Fruit fly (Drosophila melanogaster) whole organism, embryonic: ENCODE measurements around the gene Catsup.

Experiments
- Adf1 ChIP-seq: fragments of 200-800 bp; sonication (Bioruptor generic); IDR thresholded peaks from 2 replicates; pipeline ENCODE4 v1.3.6; 2022; ENCODE audit warnings: missing biosample characterization, missing genetic modification characterization
- CG10147 ChIP-seq: fragments of 200-800 bp; sonication (Bioruptor generic); optimal IDR thresholded peaks from 2 replicates; lab custom pipeline; 2019; ENCODE audit warnings: missing biosample characterization, mild to moderate bottlenecking, missing genetic modification characterization, moderate library complexity
- CG10209 ChIP-seq: fragments of 200-800 bp; sonication (Bioruptor generic); optimal IDR thresholded peaks from 3 replicates; lab custom pipeline; 2017; ENCODE audit warnings: missing biosample characterization, mild to moderate bottlenecking, missing genetic modification characterization, missing genetic modification reagents
- CG10565 ChIP-seq: fragments of 200-800 bp; sonication (Bioruptor generic); optimal IDR thresholded peaks from 3 replicates; lab custom pipeline; 2016; ENCODE audit warnings: missing biosample characterization, mild to moderate bottlenecking, missing genetic modification characterization
- CG10959 ChIP-seq: fragments of 200-800 bp; sonication (Bioruptor generic); IDR thresholded peaks from 2 replicates; pipeline ENCODE4 v1.3.6; 2022; ENCODE audit warnings: missing biosample characterization, missing genetic modification characterization
- CG11456 ChIP-seq: fragments of 200-800 bp; sonication (Bioruptor generic); IDR thresholded peaks from 3 replicates; pipeline ENCODE4 v1.3.6; 2022; ENCODE audit warnings: missing biosample characterization, missing genetic modification characterization
- CG11504 ChIP-seq: fragments of 200-800 bp; sonication (Bioruptor generic); optimal IDR thresholded peaks from 3 replicates; lab custom pipeline; 2019; ENCODE audit warnings: missing biosample characterization, mild to moderate bottlenecking, missing genetic modification characterization, moderate library complexity
- CG11696 ChIP-seq: fragments of 200-800 bp; sonication (Bioruptor generic); IDR thresholded peaks from 2 replicates; pipeline ENCODE4 v1.3.6; 2022; ENCODE audit warnings: missing biosample characterization, missing genetic modification characterization
- CG12391 ChIP-seq: fragments of 200-800 bp; sonication (Bioruptor generic); optimal IDR thresholded peaks from 3 replicates; lab custom pipeline; 2018; ENCODE audit warnings: missing biosample characterization, mild to moderate bottlenecking, missing genetic modification characterization, moderate library complexity
- CG12769 ChIP-seq: fragments of 200-800 bp; sonication (Bioruptor generic); optimal IDR thresholded peaks from 2 replicates; lab custom pipeline; 2019; ENCODE audit warnings: missing biosample characterization, mild to moderate bottlenecking, missing genetic modification characterization, moderate library complexity
- CG15479 ChIP-seq: fragments of 200-800 bp; sonication (Bioruptor generic); optimal IDR thresholded peaks from 3 replicates; lab custom pipeline; 2019; ENCODE audit warnings: missing biosample characterization, mild to moderate bottlenecking, missing genetic modification characterization, moderate library complexity
- CG17385 ChIP-seq: fragments of 200-800 bp; sonication (Bioruptor generic); optimal IDR thresholded peaks from 3 replicates; lab custom pipeline; 2018; ENCODE audit warnings: missing biosample characterization, mild to moderate bottlenecking, missing genetic modification characterization
- CG17829 ChIP-seq: fragments of 200-800 bp; optimal IDR thresholded peaks from 2 replicates; lab custom pipeline; 2019; ENCODE audit warnings: missing biosample characterization, mild to moderate bottlenecking, missing genetic modification characterization, moderate library complexity
- CG18764 ChIP-seq: fragments of 200-800 bp; sonication (Bioruptor generic); optimal IDR thresholded peaks from 3 replicates; lab custom pipeline; 2016; ENCODE audit warnings: missing biosample characterization, missing genetic modification characterization
- CG2889 ChIP-seq: fragments of 200-800 bp; sonication (Bioruptor generic); IDR thresholded peaks from 3 replicates; pipeline ENCODE4 v1.3.6; 2022; ENCODE audit warnings: missing biosample characterization, missing genetic modification characterization
- CG31388 ChIP-seq: fragments of 200-800 bp; sonication (Bioruptor generic); optimal IDR thresholded peaks from 2 replicates; lab custom pipeline; 2016; ENCODE audit warnings: missing biosample characterization, missing genetic modification characterization
- CG6683 ChIP-seq: fragments of 200-800 bp; sonication (Bioruptor generic); optimal IDR thresholded peaks from 2 replicates; lab custom pipeline; 2017; ENCODE audit warnings: missing biosample characterization, mild to moderate bottlenecking, missing genetic modification characterization, missing genetic modification reagents
- CG7556 ChIP-seq: fragments of 200-800 bp; sonication (Bioruptor generic); optimal IDR thresholded peaks from 2 replicates; lab custom pipeline; 2017; ENCODE audit warnings: missing biosample characterization, mild to moderate bottlenecking, missing genetic modification characterization
- CG7928 ChIP-seq: fragments of 200-800 bp; sonication (Bioruptor generic); optimal IDR thresholded peaks from 2 replicates; lab custom pipeline; 2017; ENCODE audit warnings: missing biosample characterization, mild to moderate bottlenecking, missing genetic modification characterization
- CG8478 ChIP-seq: fragments of >200 bp; optimal IDR thresholded peaks from 2 replicates; lab custom pipeline; 2018
- CG8924 ChIP-seq: fragments of 200-800 bp; optimal IDR thresholded peaks from 3 replicates; lab custom pipeline; 2019; ENCODE audit warnings: missing biosample characterization, mild to moderate bottlenecking, missing genetic modification characterization, moderate library complexity
- CG8944 ChIP-seq: fragments of 200-800 bp; sonication (Bioruptor generic); optimal IDR thresholded peaks from 3 replicates; lab custom pipeline; 2016; ENCODE audit warnings: missing biosample characterization, missing genetic modification characterization
- CoRest ChIP-seq: fragments of 200-800 bp; sonication (Bioruptor generic); optimal IDR thresholded peaks from 3 replicates; lab custom pipeline; 2018; ENCODE audit warnings: missing biosample characterization, mild to moderate bottlenecking, missing genetic modification characterization, moderate library complexity
- Eip74EF ChIP-seq, 2 experiments: fragments of 200-800 bp in 1 of 2; fragments of >200 bp in 1 of 2; sonication (Bioruptor generic) in 1 of 2; optimal IDR thresholded peaks; 2 replicates each; lab custom pipeline; 2017 to 2019; ENCODE audit warnings: missing biosample characterization in 2 of 2, missing genetic modification characterization in 2 of 2, mild to moderate bottlenecking in 1 of 2, moderate library complexity in 1 of 2
- Med ChIP-seq: fragments of 200-800 bp; sonication (Bioruptor generic); peaks from one replicate; lab custom pipeline; 2016; ENCODE audit warnings: missing biosample characterization, missing genetic modification characterization, mild to moderate bottlenecking, inconsistent platforms, moderate library complexity
- Mrtf ChIP-seq: fragments of 200-800 bp; sonication (Bioruptor generic); IDR thresholded peaks from 3 replicates; pipeline ENCODE4 v1.3.6; 2022; ENCODE audit warnings: missing biosample characterization, missing genetic modification characterization
- NFAT ChIP-seq: fragments of 200-800 bp; sonication (Bioruptor generic); IDR thresholded peaks from 2 replicates; pipeline ENCODE4 v1.3.6; 2022; ENCODE audit warnings: missing biosample characterization, missing genetic modification characterization
- NK7.1 ChIP-seq: fragments of 200-800 bp; sonication (Bioruptor generic); optimal IDR thresholded peaks from 3 replicates; lab custom pipeline; 2016; ENCODE audit warnings: missing biosample characterization, missing genetic modification characterization
- Oaz ChIP-seq: fragments of 200-800 bp; sonication (Bioruptor generic); IDR thresholded peaks from 2 replicates; pipeline ENCODE4 v1.3.6; 2022; ENCODE audit warnings: missing biosample characterization, missing genetic modification characterization
- PHDP ChIP-seq: fragments of 200-800 bp; sonication (Bioruptor generic); optimal IDR thresholded peaks from 3 replicates; lab custom pipeline; 2018; ENCODE audit warnings: missing biosample characterization, mild to moderate bottlenecking, missing genetic modification characterization, moderate library complexity
- Sin3A ChIP-seq: fragments of >200 bp; optimal IDR thresholded peaks from 2 replicates; lab custom pipeline; 2018
- YL-1 ChIP-seq: fragments of 200-800 bp; sonication (Bioruptor generic); optimal IDR thresholded peaks from 3 replicates; lab custom pipeline; 2017; ENCODE audit warnings: missing biosample characterization, mild to moderate bottlenecking, missing genetic modification characterization
- ap ChIP-seq: fragments of 200-800 bp; sonication (Bioruptor generic); IDR thresholded peaks from 2 replicates; pipeline ENCODE4 v1.3.6; 2022; ENCODE audit warnings: missing biosample characterization, missing genetic modification characterization
- ato ChIP-seq: fragments of 200-800 bp; sonication (Bioruptor generic); IDR thresholded peaks from 2 replicates; pipeline ENCODE4 v1.3.6; 2022; ENCODE audit warnings: missing biosample characterization, missing genetic modification characterization; ENCODE audit not compliant: partially characterized antibody
- br ChIP-seq: fragments of >200 bp; optimal IDR thresholded peaks from 2 replicates; lab custom pipeline; 2017
- cas ChIP-seq: fragments of 200-800 bp; sonication (Bioruptor generic); IDR thresholded peaks from 2 replicates; pipeline ENCODE4 v1.3.6; 2022; ENCODE audit warnings: missing biosample characterization, missing genetic modification characterization
- ems ChIP-seq: fragments of 200-800 bp; sonication (Bioruptor generic); optimal IDR thresholded peaks from 3 replicates; lab custom pipeline; 2016; ENCODE audit warnings: missing biosample characterization, missing genetic modification characterization
- en ChIP-seq: fragments of 200-800 bp; sonication (Bioruptor generic); optimal IDR thresholded peaks from 2 replicates; lab custom pipeline; 2016; ENCODE audit warnings: missing biosample characterization, missing genetic modification characterization
- eve ChIP-seq, 2 experiments: fragments of >200 bp; optimal IDR thresholded peaks; 2 replicates each; lab custom pipeline; 2017; ENCODE audit warnings: missing biosample characterization in 2 of 2, missing genetic modification characterization in 2 of 2
- ftz-f1 ChIP-seq: fragments of 200-800 bp; sonication (Bioruptor generic); optimal IDR thresholded peaks from 2 replicates; lab custom pipeline; 2016; ENCODE audit warnings: missing biosample characterization, missing genetic modification characterization
- grn ChIP-seq: fragments of 200-800 bp; sonication (Bioruptor generic); optimal IDR thresholded peaks from 3 replicates; lab custom pipeline; 2017; ENCODE audit warnings: missing biosample characterization, missing genetic modification characterization
- hbn ChIP-seq: fragments of 200-800 bp; sonication (Bioruptor generic); IDR thresholded peaks from 2 replicates; pipeline ENCODE4 v1.3.6; 2022; ENCODE audit warnings: missing biosample characterization, missing genetic modification characterization; ENCODE audit not compliant: partially characterized antibody
- inv ChIP-seq: fragments of 200-800 bp; sonication (Bioruptor generic); IDR thresholded peaks from 2 replicates; pipeline ENCODE4 v1.3.6; 2022; ENCODE audit warnings: missing biosample characterization, missing genetic modification characterization; ENCODE audit not compliant: partially characterized antibody
- jing ChIP-seq: fragments of 200-800 bp; sonication (Bioruptor generic); optimal IDR thresholded peaks from 2 replicates; lab custom pipeline; 2018; ENCODE audit warnings: missing biosample characterization, mild to moderate bottlenecking, missing genetic modification characterization
- kni ChIP-seq: fragments of 200-800 bp; sonication (Bioruptor generic); optimal IDR thresholded peaks from 3 replicates; lab custom pipeline; 2017; ENCODE audit warnings: mild to moderate bottlenecking, missing biosample characterization, missing genetic modification reagents, missing genetic modification characterization
- lbe ChIP-seq: fragments of 200-800 bp; sonication (Bioruptor generic); optimal IDR thresholded peaks from 2 replicates; lab custom pipeline; 2016; ENCODE audit warnings: missing biosample characterization, mild to moderate bottlenecking, missing genetic modification characterization
- luna ChIP-seq: fragments of 200-800 bp; sonication (Bioruptor generic); optimal IDR thresholded peaks from 2 replicates; lab custom pipeline; 2016; ENCODE audit warnings: missing biosample characterization, missing genetic modification characterization
- sisA ChIP-seq: fragments of 200-800 bp; sonication (Bioruptor generic); IDR thresholded peaks from 2 replicates; pipeline ENCODE4 v1.3.6; 2022; ENCODE audit warnings: missing biosample characterization, missing genetic modification characterization
- sug ChIP-seq: fragments of 200-800 bp; optimal IDR thresholded peaks from 2 replicates; lab custom pipeline; 2019; ENCODE audit warnings: missing biosample characterization, mild to moderate bottlenecking, missing genetic modification characterization, moderate library complexity
- tx ChIP-seq: fragments of 200-800 bp; sonication (Bioruptor generic); optimal IDR thresholded peaks from 2 replicates; lab custom pipeline; 2016; ENCODE audit warnings: missing biosample characterization, missing genetic modification characterization
- wek ChIP-seq: fragments of 200-800 bp; sonication (Bioruptor generic); optimal IDR thresholded peaks from 3 replicates; lab custom pipeline; 2018; ENCODE audit warnings: missing biosample characterization, mild to moderate bottlenecking, missing genetic modification characterization, moderate library complexity
- zf30C ChIP-seq: fragments of 200-800 bp; sonication (Bioruptor generic); optimal IDR thresholded peaks from 3 replicates; lab custom pipeline; 2018; ENCODE audit warnings: missing biosample characterization, mild to moderate bottlenecking, missing genetic modification characterization

Gene Catsup

DNA sequence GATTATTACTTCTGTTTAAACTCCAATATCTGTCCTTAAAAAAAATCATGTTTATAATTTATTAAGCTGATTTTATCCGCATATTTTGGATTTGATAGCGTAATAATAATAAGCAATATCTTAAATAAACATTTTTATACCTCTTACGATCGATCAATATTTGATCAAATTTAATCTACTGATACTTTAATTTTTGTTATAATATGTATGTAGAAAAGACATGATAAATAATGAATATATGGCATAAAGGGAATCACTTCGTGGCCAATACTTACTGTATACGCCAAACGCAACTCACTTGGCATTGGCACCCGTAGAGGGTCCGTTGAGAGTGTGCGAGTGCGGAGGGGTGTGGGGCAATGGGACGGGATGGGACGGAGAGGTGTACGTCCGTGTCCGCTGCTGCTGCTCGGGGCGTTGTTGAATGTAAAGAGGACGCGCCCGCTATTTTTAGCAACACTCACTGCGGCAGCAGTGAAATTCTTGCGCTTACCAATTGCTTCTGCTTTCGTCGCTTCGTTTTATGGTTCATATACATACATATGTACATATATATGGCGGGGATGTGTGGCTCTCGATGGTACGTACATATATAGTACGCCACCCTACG, 5.5 kb upstream of the Catsup start (continued):
- TF ChIP-seq Oaz (GFP tag; lab: Robert Waterston, UW), result no peak
- no peak for TF ChIP-seq YL-1
- no peak for TF ChIP-seq CG6683 (GFP tag; lab: Kevin White, UChicago)
- no peak for TF ChIP-seq CG11696 (GFP tag; lab: Robert Waterston, UW)
- TF ChIP-seq sug (tag; lab: Kevin White, UChicago), result no peak
- TF ChIP-seq CG10959 (GFP tag; lab: Robert Waterston, UW), result no peak
- 0 out of 2 replicates have a peak, but pooled peaks have one; percentile 14 for TF ChIP-seq NFAT (GFP tag; lab: Robert Waterston, UW)
- TF ChIP-seq CG10565 (GFP tag; lab: Kevin White, UChicago), result no peak
- no peak for TF ChIP-seq zf30C
- TF ChIP-seq CG12769 (tag; lab: Kevin White, UChicago), result peak; percentile 91
- peak in 1 of 2 experiments; percentile 1 for TF ChIP-seq Eip74EF (GFP tag; optimal IDR thresholded peaks at IDR 0.05; lab: Kevin White, UChicago)
- no peak for TF ChIP-seq luna (GFP tag; lab: Kevin White, UChicago)
- no peak for TF ChIP-seq Mrtf
- TF ChIP-seq eve (GFP tag; optimal IDR thresholded peaks at IDR 0.05; lab: Kevin White, UChicago), result no peak
- no peak for TF ChIP-seq ems (GFP tag; lab: Kevin White, UChicago)
- no peak for TF ChIP-seq CG18764 (GFP tag; lab: Kevin White, UChicago)
- TF ChIP-seq tx (GFP tag; lab: Kevin White, UChicago), result no peak
- TF ChIP-seq hbn, result no peak
- no peak; the same call in 1 of the 2 replicates for TF ChIP-seq Adf1 (GFP tag; lab: Robert Waterston, UW)
- TF ChIP-seq cas (GFP tag; lab: Robert Waterston, UW), result no peak
- no peak for TF ChIP-seq kni (GFP tag; lab: Kevin White, UChicago)
- TF ChIP-seq CG2889 (GFP tag; lab: Robert Waterston, UW), result no peak
- no peak for TF ChIP-seq Sin3A (lab: Kevin White, UChicago)
- TF ChIP-seq CG8478 (lab: Kevin White, UChicago), result no peak
- no peak for TF ChIP-seq wek (GFP tag; lab: Kevin White, UChicago)
- no peak for TF ChIP-seq inv (GFP tag; lab: Robert Waterston, UW)
- TF ChIP-seq CG15479 (GFP tag; lab: Kevin White, UChicago), result no peak
- TF ChIP-seq jing (GFP tag; lab: Kevin White, UChicago), result no peak
- TF ChIP-seq lbe, result no peak
- peak; percentile 47 for TF ChIP-seq ftz-f1 (GFP tag; lab: Kevin White, UChicago)
- TF ChIP-seq CoRest (tag; lab: Kevin White, UChicago), result peak; percentile 49
- no peak for TF ChIP-seq PHDP (tag; lab: Kevin White, UChicago)
- TF ChIP-seq CG10209 (GFP tag; lab: Kevin White, UChicago), result peak; percentile 15
- TF ChIP-seq CG11504, result no peak
- no peak for TF ChIP-seq CG31388 (GFP tag; lab: Kevin White, UChicago)
- TF ChIP-seq br (lab: Kevin White, UChicago), result no peak
- no peak for TF ChIP-seq CG7928 (GFP tag; lab: Kevin White, UChicago)
- TF ChIP-seq CG8924 (tag; lab: Kevin White, UChicago), result no peak
- no peak for TF ChIP-seq grn (GFP tag; lab: Kevin White, UChicago)
- no peak for TF ChIP-seq NK7.1 (GFP tag; lab: Kevin White, UChicago)
- no peak for TF ChIP-seq CG17829 (tag; lab: Kevin White, UChicago)
- no peak for TF ChIP-seq ap (GFP tag; lab: Robert Waterston, UW)
- no peak for TF ChIP-seq CG11456 (GFP tag; lab: Robert Waterston, UW)
- no peak for TF ChIP-seq ato (GFP tag; lab: Robert Waterston, UW)
- TF ChIP-seq CG8944 (GFP tag; lab: Kevin White, UChicago), result no peak
- peak; percentile 15 for TF ChIP-seq CG12391
- TF ChIP-seq CG7556 (GFP tag; lab: Kevin White, UChicago), result peak; percentile 49
- TF ChIP-seq en, result no peak
- no peak for TF ChIP-seq CG10147 (GFP tag; lab: Kevin White, UChicago)
- peak; percentile 48 for TF ChIP-seq Med (GFP tag; lab: Kevin White, UChicago)
- no peak for TF ChIP-seq sisA
- TF ChIP-seq CG17385 (GFP tag; lab: Kevin White, UChicago), result no peak
